Fruit fly (Drosophila melanogaster): ENCODE data around the gene Ncoa6.

- TF ChIP-seq CG4496 (GFP tag; IDR thresholded peaks at IDR 0.05) (peak; percentile 60; the same call in 2 of the 3 replicates), CG14655 (GFP tag; optimal IDR thresholded peaks at IDR 0.05) (peak; percentile 45), Pif1A (GFP tag; optimal IDR thresholded peaks at IDR 0.05) (peak; percentile 73), fd96Ca (GFP tag; IDR thresholded peaks at IDR 0.05) (0 out of 3 replicates have a peak, but pooled peaks have one; percentile 27), CG9948 (tag; optimal IDR thresholded peaks at IDR 0.05) (peak; percentile 42), CG34367 (tag; optimal IDR thresholded peaks at IDR 0.05) (no peak), D1 (tag; optimal IDR thresholded peaks at IDR 0.05) (no peak), CG15710 (tag; optimal IDR thresholded peaks at IDR 0.05) (peak; percentile 53), EcR (GFP tag; optimal IDR thresholded peaks at IDR 0.05) (no peak), CG12605 (GFP tag; IDR thresholded peaks at IDR 0.05) (no peak), Pif1B (GFP tag; optimal IDR thresholded peaks at IDR 0.05) (peak; percentile 6), rn (GFP tag; IDR thresholded peaks at IDR 0.05) (no peak), Ets98B (GFP tag; IDR thresholded peaks at IDR 0.05) (no peak), CG17806 (tag; optimal IDR thresholded peaks at IDR 0.05) (peak; percentile 27)
These were observed 27.4 kb downstream of the Ncoa6 start for dm6 chr2L:5298978-5299627.
